Worm (Caenorhabditis elegans) whole organism, L4/young adult: ENCODE results near the gene R09E10.2.

ENCODE experiments used
- W03F9.2 ChIP-seq: fragments of 150-350 bp; optimal IDR thresholded peaks from 2 replicates; lab custom pipeline; 2014; ENCODE audit warnings: missing biosample characterization, missing genetic modification characterization
- dao-5 ChIP-seq: sonication (generic microtip); optimal IDR thresholded peaks from 2 replicates; lab custom pipeline; 2016; ENCODE audit warnings: missing genotype, missing genetic modification characterization, moderate library complexity, missing compliant biosample characterization
- him-1 ChIP-seq: sonication (generic microtip); optimal IDR thresholded peaks from 2 replicates; lab custom pipeline; 2016; ENCODE audit warnings: missing genotype, missing genetic modification reagents, missing genetic modification characterization, missing compliant biosample characterization

DNA sequence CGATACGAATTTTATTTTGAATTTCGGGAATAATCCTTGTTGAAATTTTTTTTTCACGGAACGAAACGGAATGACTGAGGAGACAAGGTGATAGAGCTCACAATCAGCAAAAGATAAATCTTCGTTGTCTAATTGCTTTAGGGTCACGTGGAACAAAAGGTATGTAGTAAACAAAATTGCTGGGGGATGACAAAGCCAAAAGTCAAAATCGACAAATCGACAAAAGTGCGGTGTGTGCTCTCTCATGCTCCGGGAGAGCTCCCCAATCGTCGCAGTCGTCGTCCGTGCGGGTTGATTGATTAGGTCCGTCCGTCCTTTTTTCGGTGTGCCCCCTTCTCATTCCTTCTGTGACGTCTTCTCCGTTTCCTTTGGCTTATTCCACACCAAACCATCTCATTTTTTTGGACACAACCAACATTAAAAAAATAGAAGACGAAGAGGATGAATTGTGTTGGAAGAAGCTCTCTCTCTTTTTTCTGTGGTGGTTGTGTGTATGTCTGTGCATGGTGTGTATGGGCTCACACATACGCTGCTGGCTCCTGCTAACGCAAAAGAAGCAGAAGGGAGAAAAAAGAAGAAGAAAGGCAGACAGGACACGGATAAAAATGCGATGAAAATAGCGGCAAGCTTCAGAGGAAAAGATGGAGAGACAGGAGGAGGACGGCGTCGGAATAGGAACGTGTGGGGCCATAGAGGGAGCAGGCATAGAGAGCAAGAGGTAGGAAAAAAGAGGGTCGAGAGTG, 23.7 kb upstream of the R09E10.2 start:
- TF ChIP-seq W03F9.2 (no peak), him-1 (peak; percentile 9), dao-5 (tag; lab: Kevin White, UChicago) (no peak)
